Worm (Caenorhabditis elegans) whole organism, young adult: ENCODE results near the gene W09G10.9.

ENCODE experiments used
- C06A6.2 ChIP-seq: fragments of 200-800 bp; sonication (Bioruptor generic); conservative IDR thresholded peaks from 2 replicates; pipeline ENCODE4 v1.3.6; 2022; ENCODE audit warnings: missing genetic modification characterization, missing compliant biosample characterization
- C17E4.6 ChIP-seq: fragments of 200-800 bp; sonication (Bioruptor generic); IDR thresholded peaks from 2 replicates; pipeline ENCODE4 v1.3.6; 2022; ENCODE audit warnings: missing genetic modification reagents, missing genetic modification characterization, missing compliant biosample characterization
- D2030.7 ChIP-seq: fragments of 200-800 bp; sonication (Bioruptor generic); IDR thresholded peaks from 2 replicates; pipeline ENCODE4 v1.3.6; 2022; ENCODE audit warnings: missing genetic modification reagents, missing genetic modification characterization, missing compliant biosample characterization
- F10E7.11 ChIP-seq: sonication (generic microtip); optimal IDR thresholded peaks from 2 replicates; lab custom pipeline; 2017; ENCODE audit warnings: mild to moderate bottlenecking, missing genetic modification characterization, moderate library complexity, missing compliant biosample characterization
- F22D6.2 ChIP-seq: sonication (generic microtip); optimal IDR thresholded peaks from 2 replicates; lab custom pipeline; 2016; ENCODE audit warnings: mild to moderate bottlenecking, missing genetic modification characterization, missing compliant biosample characterization
- F52B5.7 ChIP-seq: sonication (generic microtip); optimal IDR thresholded peaks from 2 replicates; lab custom pipeline; 2016; ENCODE audit warnings: mild to moderate bottlenecking, missing genetic modification characterization, missing compliant biosample characterization
- F57C9.4 ChIP-seq: sonication (generic microtip); optimal IDR thresholded peaks from 2 replicates; lab custom pipeline; 2017; ENCODE audit warnings: mild to moderate bottlenecking, missing genetic modification characterization, missing compliant biosample characterization
- Y53G8AR.9 ChIP-seq: fragments of 200-800 bp; sonication (Bioruptor generic); conservative IDR thresholded peaks from 2 replicates; pipeline ENCODE4 v1.3.6; 2022; ENCODE audit warnings: missing genetic modification reagents, missing genetic modification characterization, missing compliant biosample characterization
- ama-1 ChIP-seq, 3 experiments: fragments of 150-350 bp in 1 of 3; sonication (generic microtip) in 2 of 3; optimal IDR thresholded peaks; 2 replicates each; lab custom pipeline; 2014 to 2018; ENCODE audit warnings: missing biosample characterization in 2 of 3, missing genetic modification characterization in 2 of 3, missing genetic modification reagents in 2 of 3
- bed-2 ChIP-seq: fragments of 200-800 bp; sonication (Bioruptor generic); IDR thresholded peaks from 2 replicates; pipeline ENCODE4 v1.3.6; 2022; ENCODE audit warnings: missing genetic modification reagents, missing genetic modification characterization, missing compliant biosample characterization
- ccch-3 ChIP-seq: fragments of 200-800 bp; sonication (Bioruptor generic); optimal IDR thresholded peaks from 2 replicates; lab custom pipeline; 2018; ENCODE audit warnings: mild to moderate bottlenecking, missing genetic modification characterization, missing compliant biosample characterization
- cebp-1 ChIP-seq, 2 experiments: fragments of 200-800 bp in 1 of 2; sonication (Bioruptor generic) in 1 of 2; sonication (generic microtip) in 1 of 2; IDR thresholded peaks in 1 of 2; optimal IDR thresholded peaks in 1 of 2; 2 replicates each; pipeline versions ENCODE4 v1.3.6 to Lab custom; 2017 to 2022; ENCODE audit warnings: missing compliant biosample characterization in 2 of 2, missing genetic modification characterization in 2 of 2, mild to moderate bottlenecking in 1 of 2, missing genetic modification reagents in 1 of 2, moderate library complexity in 1 of 2
- ceh-79 ChIP-seq: sonication (generic microtip); optimal IDR thresholded peaks from 2 replicates; lab custom pipeline; 2017; ENCODE audit warnings: mild to moderate bottlenecking, missing genetic modification characterization, missing compliant biosample characterization
- ceh-91 ChIP-seq: fragments of 200-800 bp; sonication (Bioruptor generic); IDR thresholded peaks from 2 replicates; pipeline ENCODE4 v1.3.6; 2022; ENCODE audit warnings: missing genetic modification reagents, missing genetic modification characterization, missing compliant biosample characterization
- die-1 ChIP-seq: sonication (generic microtip); optimal IDR thresholded peaks from 2 replicates; lab custom pipeline; 2016; ENCODE audit warnings: missing genotype, mild to moderate bottlenecking, missing genetic modification characterization, missing compliant biosample characterization
- dpff-1 ChIP-seq: sonication (generic microtip); optimal IDR thresholded peaks from 2 replicates; lab custom pipeline; 2017; ENCODE audit warnings: mild to moderate bottlenecking, missing genetic modification characterization, missing compliant biosample characterization
- egrh-3 ChIP-seq: fragments of 200-800 bp; sonication (Bioruptor generic); IDR thresholded peaks from 2 replicates; pipeline ENCODE4 v1.3.6; 2022; ENCODE audit warnings: missing genetic modification reagents, missing genetic modification characterization, missing compliant biosample characterization
- fkh-3 ChIP-seq: sonication (generic microtip); optimal IDR thresholded peaks from 2 replicates; lab custom pipeline; 2016; ENCODE audit warnings: mild to moderate bottlenecking, missing genetic modification characterization, missing compliant biosample characterization
- hlh-26 ChIP-seq: fragments of 200-800 bp; sonication (Bioruptor generic); conservative IDR thresholded peaks from 2 replicates; pipeline ENCODE4 v1.3.6; 2022; ENCODE audit warnings: missing genetic modification reagents, missing genetic modification characterization, missing compliant biosample characterization
- let-607 ChIP-seq, 2 experiments: fragments of 200-800 bp in 1 of 2; sonication (Bioruptor generic) in 1 of 2; sonication (generic microtip) in 1 of 2; optimal IDR thresholded peaks; 2 replicates each; lab custom pipeline; 2016 to 2018; ENCODE audit warnings: mild to moderate bottlenecking in 2 of 2, missing compliant biosample characterization in 2 of 2, missing genetic modification characterization in 2 of 2, moderate library complexity in 2 of 2, missing genotype in 1 of 2
- lin-40 ChIP-seq: sonication (generic microtip); optimal IDR thresholded peaks from 2 replicates; lab custom pipeline; 2016; ENCODE audit warnings: missing genetic modification characterization, mild to moderate bottlenecking, missing compliant biosample characterization, missing genotype, missing genetic modification reagents
- madf-6 ChIP-seq: fragments of 200-800 bp; sonication (Bioruptor generic); IDR thresholded peaks from 2 replicates; pipeline ENCODE4 v1.3.6; 2022; ENCODE audit warnings: missing genetic modification reagents, missing genetic modification characterization, missing compliant biosample characterization
- madf-8 ChIP-seq: fragments of 200-800 bp; sonication (Bioruptor generic); conservative IDR thresholded peaks from 2 replicates; pipeline ENCODE4 v1.3.6; 2022; ENCODE audit warnings: missing genetic modification reagents, missing genetic modification characterization, missing compliant biosample characterization
- mel-28 ChIP-seq: sonication (generic microtip); optimal IDR thresholded peaks from 2 replicates; lab custom pipeline; 2016; ENCODE audit warnings: borderline replicate concordance, mild to moderate bottlenecking, missing genetic modification characterization, missing compliant biosample characterization
- mes-4 ChIP-seq: sonication (generic microtip); optimal IDR thresholded peaks from 2 replicates; lab custom pipeline; 2016; ENCODE audit warnings: missing genotype, missing genetic modification characterization, missing compliant biosample characterization
- nfya-1 ChIP-seq: sonication (generic microtip); optimal IDR thresholded peaks from 2 replicates; lab custom pipeline; 2017; ENCODE audit warnings: antibody characterized with exemption, missing compliant biosample characterization, missing genetic modification characterization, borderline replicate concordance; ENCODE audit not compliant: insufficient read depth
- nfya-2 ChIP-seq: fragments of 200-800 bp; sonication (Bioruptor generic); IDR thresholded peaks from 2 replicates; pipeline ENCODE4 v1.3.6; 2022; ENCODE audit warnings: missing genetic modification reagents, missing genetic modification characterization, missing compliant biosample characterization
- nfyb-1 ChIP-seq: fragments of 200-800 bp; sonication (Bioruptor generic); IDR thresholded peaks from 2 replicates; pipeline ENCODE4 v1.3.6; 2022; ENCODE audit warnings: missing genetic modification reagents, missing genetic modification characterization, missing compliant biosample characterization
- nhr-90 ChIP-seq: sonication (generic microtip); optimal IDR thresholded peaks from 2 replicates; lab custom pipeline; 2016; ENCODE audit warnings: missing genotype, mild to moderate bottlenecking, missing genetic modification characterization, missing compliant biosample characterization
- pbrm-1 ChIP-seq: fragments of 200-800 bp; sonication (Bioruptor generic); IDR thresholded peaks from 2 replicates; pipeline ENCODE4 v1.3.6; 2022; ENCODE audit warnings: missing genetic modification reagents, missing genetic modification characterization, missing compliant biosample characterization
- pha-4 ChIP-seq: fragments of 150-350 bp; sonication (generic microtip); optimal IDR thresholded peaks from 2 replicates; lab custom pipeline; 2014; ENCODE audit warnings: missing biosample characterization, missing genetic modification reagents, missing genetic modification characterization
- rcor-1 ChIP-seq: fragments of 200-800 bp; sonication (Bioruptor generic); IDR thresholded peaks from 2 replicates; pipeline ENCODE4 v1.3.6; 2022; ENCODE audit warnings: missing genetic modification reagents, missing genetic modification characterization, missing compliant biosample characterization
- snpc-1.1 ChIP-seq: sonication (generic microtip); optimal IDR thresholded peaks from 2 replicates; lab custom pipeline; 2017; ENCODE audit warnings: missing genetic modification characterization, mild to moderate bottlenecking, missing compliant biosample characterization, antibody characterized with exemption, moderate library complexity, missing genotype, missing genetic modification reagents; ENCODE audit not compliant: insufficient read depth
- unc-130 ChIP-seq: sonication (generic microtip); optimal IDR thresholded peaks from 2 replicates; lab custom pipeline; 2016; ENCODE audit warnings: missing genetic modification reagents, missing genetic modification characterization, missing compliant biosample characterization
- ztf-26 ChIP-seq: sonication (generic microtip); optimal IDR thresholded peaks from 2 replicates; lab custom pipeline; 2017; ENCODE audit warnings: missing genetic modification characterization, missing compliant biosample characterization
- ztf-6 ChIP-seq: fragments of 200-800 bp; sonication (Bioruptor generic); IDR thresholded peaks from 2 replicates; pipeline ENCODE4 v1.3.6; 2022; ENCODE audit warnings: missing genetic modification reagents, missing genetic modification characterization, missing compliant biosample characterization

Gene W09G10.9

DNA sequence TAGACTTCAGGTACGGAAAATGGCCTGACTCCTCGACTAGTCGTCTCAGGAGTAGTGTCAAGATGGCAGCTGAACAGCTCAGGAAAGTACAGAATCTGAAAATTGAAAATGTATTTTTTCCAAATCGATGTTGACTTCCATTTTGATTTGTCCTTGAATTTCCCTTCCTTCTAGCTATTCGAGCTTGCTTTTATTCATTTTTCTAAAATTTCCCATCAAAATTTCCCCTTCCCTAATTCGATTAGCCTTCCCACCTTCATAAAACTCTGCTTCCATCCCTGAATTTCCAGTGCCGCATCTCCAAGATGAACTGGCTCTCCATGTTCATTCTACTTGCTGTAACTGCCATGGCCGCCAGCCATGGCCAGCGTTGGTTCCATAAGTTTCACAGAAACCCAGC lies 48.8 kb upstream of the W09G10.9 start, which contains the start of gene Y49F6B.6:
TSS of gene Y49F6B.6 (plus strand) at position 301 of the 400 bp plus-strand sequence.
- TF ChIP-seq C06A6.2 (GFP tag; lab: Robert Waterston, UW) (no peak), ceh-79 (tag; lab: Kevin White, UChicago) (no peak), pha-4 (no peak), ccch-3 (no peak), F22D6.2 (no peak), mel-28 (tag; lab: Kevin White, UChicago) (no peak), madf-8 (no peak), nhr-90 (tag; lab: Kevin White, UChicago) (no peak)

DNA sequence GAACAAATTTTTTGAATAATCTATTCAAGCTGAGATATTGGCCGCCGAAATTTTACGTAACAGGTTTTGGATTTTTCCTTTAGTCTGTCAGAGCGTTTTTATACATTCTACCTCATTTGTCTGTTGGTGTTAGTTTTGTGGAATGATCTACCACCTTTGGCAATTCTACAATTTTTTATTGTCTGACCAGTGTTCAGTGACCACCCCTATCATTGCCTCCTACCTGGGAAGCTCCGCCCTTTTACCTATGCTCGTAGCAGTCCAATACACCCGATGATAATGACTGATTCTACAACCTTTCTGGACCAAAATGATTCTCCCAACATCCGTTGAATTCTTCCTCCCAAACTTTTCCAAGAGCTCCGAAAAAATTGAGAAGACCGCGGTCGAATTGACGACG lies 47.9 kb upstream of the W09G10.9 start, which contains the start of gene sdz-32:
TSS of gene sdz-32 (plus strand) at position 301 of the 400 bp plus-strand sequence.
- TF ChIP-seq F52B5.7 (tag; lab: Kevin White, UChicago): no peak
- no peak for TF ChIP-seq fkh-3
- TF ChIP-seq let-607 (tag; optimal IDR thresholded peaks at IDR 0.05; lab: Kevin White, UChicago): no peak
- TF ChIP-seq ztf-26: no peak
- TF ChIP-seq pbrm-1 (GFP tag; lab: Robert Waterston, UW): no peak
- TF ChIP-seq lin-40: no peak
- no peak for TF ChIP-seq nfyb-1 (GFP tag; lab: Robert Waterston, UW)
- no peak for TF ChIP-seq ztf-6
- TF ChIP-seq unc-130 (GFP tag; lab: Kevin White, UChicago): no peak
- TF ChIP-seq madf-6 (GFP tag; lab: Robert Waterston, UW): no peak
- no peak for TF ChIP-seq C17E4.6
- TF ChIP-seq rcor-1 (GFP tag; lab: Robert Waterston, UW): no peak
- no peak for TF ChIP-seq D2030.7 (GFP tag; lab: Robert Waterston, UW)
- TF ChIP-seq F57C9.4 (tag; lab: Kevin White, UChicago): no peak
- TF ChIP-seq Y53G8AR.9 (GFP tag; lab: Robert Waterston, UW): no peak
- no peak for TF ChIP-seq F10E7.11
- TF ChIP-seq dpff-1 (tag; lab: Kevin White, UChicago): no peak
- no peak for TF ChIP-seq ccch-3
- TF ChIP-seq nfya-1 (tag; lab: Kevin White, UChicago): no peak
- TF ChIP-seq cebp-1 (GFP tag; IDR thresholded peaks at IDR 0.05; lab: Robert Waterston, UW): no peak
- TF ChIP-seq cebp-1 (tag; optimal IDR thresholded peaks at IDR 0.05; lab: Kevin White, UChicago): no peak

DNA sequence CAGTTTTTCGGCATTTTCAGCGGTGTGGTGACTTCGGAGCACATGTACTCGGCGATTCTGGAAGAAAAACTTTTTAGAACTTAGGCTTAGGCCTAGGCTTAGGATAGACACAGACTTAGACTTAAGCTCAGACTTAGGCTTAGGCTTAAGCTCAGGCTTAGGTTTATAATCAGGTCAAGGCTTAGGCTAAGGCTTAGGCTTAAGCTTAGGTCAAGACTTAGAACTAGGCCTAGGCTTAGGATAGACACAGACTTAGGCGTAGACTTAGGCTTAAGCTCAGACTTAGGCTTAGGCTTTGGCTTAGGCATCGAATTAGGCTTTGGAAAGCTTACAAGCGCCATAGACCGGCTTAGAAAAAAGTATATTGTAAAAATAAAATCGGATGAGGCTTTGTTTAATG lies 45.1 kb upstream of the W09G10.9 start:
- TF ChIP-seq ztf-6: no peak
- no peak for TF ChIP-seq nfya-2 (GFP tag; lab: Robert Waterston, UW)
- TF ChIP-seq hlh-26 (GFP tag; lab: Robert Waterston, UW): no peak
- no peak for TF ChIP-seq bed-2 (GFP tag; lab: Robert Waterston, UW)
- no peak for TF ChIP-seq snpc-1.1 (tag; lab: Kevin White, UChicago)
- no peak for TF ChIP-seq madf-8
- no peak for TF ChIP-seq ama-1 (optimal IDR thresholded peaks at IDR 0.05; lab: Kevin White, UChicago)
- no peak for TF ChIP-seq ama-1 (GFP tag; optimal IDR thresholded peaks at IDR 0.05; lab: Kevin White, UChicago)
- TF ChIP-seq ceh-91: no peak
- no peak for TF ChIP-seq egrh-3 (GFP tag; lab: Robert Waterston, UW)
- TF ChIP-seq ztf-26: no peak
- TF ChIP-seq die-1 (tag; lab: Kevin White, UChicago): no peak
- no peak for TF ChIP-seq mes-4 (tag; lab: Kevin White, UChicago)
